Worm (Caenorhabditis elegans) whole organism, L4 larva: ENCODE results near the gene egl-23.

ENCODE experiments used
- F44E2.7 ChIP-seq: fragments of 200-800 bp; sonication (Bioruptor generic); IDR thresholded peaks from 2 replicates; pipeline ENCODE4 v2.1.2; 2022; ENCODE audit warnings: missing genetic modification characterization, missing compliant biosample characterization
- aha-1 ChIP-seq: fragments of 150-350 bp; peaks from one replicate; lab custom pipeline; 2014; ENCODE audit warnings: missing biosample characterization, missing genetic modification characterization
- ama-1 ChIP-seq: fragments of 150-350 bp; optimal IDR thresholded peaks from 2 replicates; lab custom pipeline; 2014; ENCODE audit warnings: inconsistent platforms, mixed read lengths
- hif-1 ChIP-seq, 2 experiments: sonication (generic microtip); optimal IDR thresholded peaks; 2 replicates each; lab custom pipeline; 2016 to 2017; ENCODE audit warnings: missing compliant biosample characterization in 2 of 2, missing genetic modification characterization in 2 of 2, missing genetic modification reagents in 2 of 2, missing genotype in 2 of 2, mild to moderate bottlenecking in 1 of 2
- hlh-30 ChIP-seq: sonication (generic microtip); optimal IDR thresholded peaks from 2 replicates; lab custom pipeline; 2017; ENCODE audit warnings: antibody characterized with exemption, mild to moderate bottlenecking, missing genetic modification characterization, missing compliant biosample characterization; ENCODE audit not compliant: insufficient read depth
- lin-13 ChIP-seq: fragments of 150-350 bp; optimal IDR thresholded peaks from 2 replicates; lab custom pipeline; 2014; ENCODE audit warnings: missing biosample characterization, missing genetic modification reagents, missing genetic modification characterization
- lin-15B ChIP-seq: fragments of 150-350 bp; sonication (generic microtip); optimal IDR thresholded peaks from 3 replicates; lab custom pipeline; 2014; ENCODE audit warnings: missing biosample characterization, missing genetic modification characterization
- lir-3 ChIP-seq: sonication (generic microtip); optimal IDR thresholded peaks from 2 replicates; lab custom pipeline; 2016; ENCODE audit warnings: mild to moderate bottlenecking, missing genetic modification characterization, missing compliant biosample characterization
- pha-4 ChIP-seq, 2 experiments: fragments of 150-350 bp in 1 of 2; fragments of 200-800 bp in 1 of 2; sonication (Bioruptor generic) in 1 of 2; IDR thresholded peaks in 1 of 2; optimal IDR thresholded peaks in 1 of 2; 2 replicates each; pipeline versions ENCODE4 v1.3.6 to Lab custom; 2014 to 2022; ENCODE audit warnings: missing genetic modification characterization in 2 of 2, missing genetic modification reagents in 2 of 2, missing biosample characterization in 1 of 2, missing compliant biosample characterization in 1 of 2
- snpc-4 ChIP-seq: fragments of 150-350 bp; optimal IDR thresholded peaks from 2 replicates; lab custom pipeline; 2014; ENCODE audit warnings: missing biosample characterization, missing genetic modification characterization
- unc-130 ChIP-seq: sonication (generic microtip); optimal IDR thresholded peaks from 2 replicates; lab custom pipeline; 2016; ENCODE audit warnings: missing genetic modification reagents, missing genetic modification characterization, missing compliant biosample characterization
- zag-1 ChIP-seq: fragments of 150-350 bp; optimal IDR thresholded peaks from 2 replicates; lab custom pipeline; 2014; ENCODE audit warnings: missing biosample characterization, missing genetic modification characterization

DNA sequence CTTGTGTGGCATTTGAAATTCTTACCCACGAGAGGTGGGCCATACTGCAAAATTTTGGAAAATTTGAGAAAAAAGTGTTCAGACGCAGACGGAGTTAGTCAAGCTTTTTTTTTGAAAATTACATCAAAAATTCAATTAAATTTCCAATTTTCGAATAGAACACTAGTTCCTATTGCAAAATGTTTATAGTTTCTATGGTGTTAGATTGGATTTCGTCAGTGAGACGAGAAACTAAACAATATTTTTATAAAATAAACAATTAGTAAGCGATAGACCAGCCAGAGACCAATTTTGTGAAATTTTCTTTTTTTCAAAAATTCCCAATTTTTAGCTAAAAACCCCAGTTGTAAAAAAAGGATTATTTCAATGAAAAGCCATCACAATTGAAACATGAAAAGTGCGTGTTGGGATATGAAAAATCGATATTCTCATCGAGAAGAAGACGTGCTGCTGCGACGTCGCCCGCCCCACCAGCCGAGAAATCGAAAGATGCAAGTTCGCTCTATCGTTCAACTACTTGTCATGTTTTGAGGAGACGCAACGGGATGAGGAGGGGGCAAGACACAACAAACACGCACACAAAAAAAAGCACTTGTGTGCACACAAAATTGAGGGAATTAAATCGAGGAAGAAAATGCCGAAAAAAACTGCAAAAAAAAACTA is 9.0 kb upstream of the egl-23 start, which contains the start of gene dnbp-1:
- TF ChIP-seq hlh-30, result peak; percentile 78
- no peak for TF ChIP-seq aha-1 (tag; lab: Kevin White, UChicago)
- TF ChIP-seq zag-1 (tag; lab: Kevin White, UChicago), result no peak
- no peak for TF ChIP-seq unc-130
- TF ChIP-seq lin-13 (GFP tag; lab: Kevin White, UChicago), result peak; percentile 60
- no peak for TF ChIP-seq F44E2.7 (GFP tag; lab: Robert Waterston, UW)
- TF ChIP-seq hif-1 (tag; optimal IDR thresholded peaks at IDR 0.05; lab: Kevin White, UChicago), result no peak
- no peak for TF ChIP-seq snpc-4 (tag; lab: Kevin White, UChicago)
- no peak for TF ChIP-seq lir-3 (tag; lab: Kevin White, UChicago)
- no peak for TF ChIP-seq ama-1 (lab: Kevin White, UChicago)
- no peak for TF ChIP-seq pha-4 (GFP tag; IDR thresholded peaks at IDR 0.05; lab: Robert Waterston, UW)
- TF ChIP-seq pha-4 (tag; optimal IDR thresholded peaks at IDR 0.05; lab: Kevin White, UChicago), result peak; percentile 55
- no peak for TF ChIP-seq lin-15B
